Fruit fly (Drosophila melanogaster): Measurements from ENCODE around the gene CG33230.

The CG33230 gene

dm6 chr3L:1636886-1637285 is 18.7 kb downstream of the CG33230 start:
- TF ChIP-seq CTCF (optimal IDR thresholded peaks at IDR 0.05): no peak
- no peak for TF ChIP-seq CG8478 (optimal IDR thresholded peaks at IDR 0.05)

- TF ChIP-seq CTCF (optimal IDR thresholded peaks at IDR 0.05) (no peak), CG8478 (optimal IDR thresholded peaks at IDR 0.05) (no peak)
Measured at dm6 chr3L:1637652-1638051, 19.4 kb downstream of the CG33230 start, which contains the start of gene nSyb. Gene nSyb, minus strand, starts transcription at chr3L:1637752.

- TF ChIP-seq CTCF (optimal IDR thresholded peaks at IDR 0.05): peak in 1 of 2 experiments; percentile 13
- no peak for TF ChIP-seq CG8478 (optimal IDR thresholded peaks at IDR 0.05)
Measured at dm6 chr3L:1639185-1639812, 21.1 kb downstream of the CG33230 start, which contains the start of the genes Mettl2 and Bgb. Gene Mettl2, minus strand, starts transcription at chr3L:1639235. Gene Bgb, plus strand, starts transcription at chr3L:1639711.

- TF ChIP-seq CTCF (optimal IDR thresholded peaks at IDR 0.05) (no peak), CG8478 (optimal IDR thresholded peaks at IDR 0.05) (no peak)
Measured at dm6 chr3L:1644920-1645567, 26.8 kb downstream of the CG33230 start, which contains the start of the genes alphaCOP and CG13919. Gene alphaCOP, minus strand, starts transcription at chr3L:1645199. Gene CG13919, plus strand, starts transcription at chr3L:1645467.

- no peak for TF ChIP-seq CG8478 (optimal IDR thresholded peaks at IDR 0.05)
- peak in 1 of 2 experiments; percentile 8 for TF ChIP-seq CTCF (optimal IDR thresholded peaks at IDR 0.05)
Measured at dm6 chr3L:1647276-1647919, 29.2 kb downstream of the CG33230 start, which contains the start of the genes CG17249 and Bro. Gene CG17249, minus strand, starts transcription at chr3L:1647464. Gene Bro, plus strand, starts transcription at chr3L:1647869.

dm6 chr3L:1648690-1649355 is 30.6 kb downstream of the CG33230 start, which contains the start of gene CG13920:
Gene CG13920, plus strand, starts transcription at chr3L:1648944.
- TF ChIP-seq CG8478 (optimal IDR thresholded peaks at IDR 0.05): no peak
- no peak for TF ChIP-seq CTCF (optimal IDR thresholded peaks at IDR 0.05)

dm6 chr3L:1649363-1649762 is 31.1 kb downstream of the CG33230 start:
- no peak for TF ChIP-seq CTCF (optimal IDR thresholded peaks at IDR 0.05)
- TF ChIP-seq CG8478 (optimal IDR thresholded peaks at IDR 0.05): no peak

- TF ChIP-seq CTCF (optimal IDR thresholded peaks at IDR 0.05) (peak in 1 of 2 experiments; percentile 22), CG8478 (optimal IDR thresholded peaks at IDR 0.05) (no peak)
Measured at dm6 chr3L:1652700-1653200, 34.5 kb downstream of the CG33230 start, which contains the start of the genes CG7970 and Vta1. Gene CG7970, plus strand, starts transcription at chr3L:1652750. Gene Vta1, minus strand, starts transcription at chr3L:1652900.

dm6 chr3L:1653752-1654151 is 35.5 kb downstream of the CG33230 start:
- TF ChIP-seq CG8478 (optimal IDR thresholded peaks at IDR 0.05): no peak
- no peak for TF ChIP-seq CTCF (optimal IDR thresholded peaks at IDR 0.05)

dm6 chr3L:1661738-1662370 is 43.6 kb downstream of the CG33230 start:
- TF ChIP-seq CG8478 (optimal IDR thresholded peaks at IDR 0.05) (no peak), CTCF (optimal IDR thresholded peaks at IDR 0.05) (no peak)

dm6 chr3L:1663531-1663930 is 45.3 kb downstream of the CG33230 start:
- TF ChIP-seq CTCF (optimal IDR thresholded peaks at IDR 0.05): no peak
- TF ChIP-seq CG8478 (optimal IDR thresholded peaks at IDR 0.05): no peak

dm6 chr3L:1664205-1664604 is 46.0 kb downstream of the CG33230 start:
- TF ChIP-seq CG8478 (optimal IDR thresholded peaks at IDR 0.05): no peak

- TF ChIP-seq CTCF (optimal IDR thresholded peaks at IDR 0.05): no peak
- TF ChIP-seq CG8478 (optimal IDR thresholded peaks at IDR 0.05): no peak
Measured at dm6 chr3L:1664876-1665275, 46.7 kb downstream of the CG33230 start, which contains the start of the genes Srrm234 and CG7974. Gene Srrm234, minus strand, starts transcription at chr3L:1665064. Gene CG7974, plus strand, starts transcription at chr3L:1665138.

dm6 chr3L:1665544-1665943 is 47.3 kb downstream of the CG33230 start:
- TF ChIP-seq CG8478 (optimal IDR thresholded peaks at IDR 0.05) (no peak), CTCF (optimal IDR thresholded peaks at IDR 0.05) (no peak)

All from S2 (cell line).